Worm (Caenorhabditis elegans): ENCODE results near the gene nhr-42.

ce11 chrV:6979019-6979418, 19.6 kb upstream of the nhr-42 start, which contains the start of gene sre-12:
- no peak for TF ChIP-seq nhr-28 (tag; optimal IDR thresholded peaks at IDR 0.05)
- TF ChIP-seq unc-62 (GFP tag; optimal IDR thresholded peaks at IDR 0.05): no peak
- no peak for TF ChIP-seq unc-39 (tag; optimal IDR thresholded peaks at IDR 0.05)
- no peak for TF ChIP-seq tbx-8 (GFP tag; optimal IDR thresholded peaks at IDR 0.05)
- TF ChIP-seq sem-2 (GFP tag; optimal IDR thresholded peaks at IDR 0.05): no peak
- no peak for TF ChIP-seq nhr-76 (tag; optimal IDR thresholded peaks at IDR 0.05)
- no peak for TF ChIP-seq ztf-11 (tag; optimal IDR thresholded peaks at IDR 0.05)

All from whole organism, mixed stage, embryonic.